Worm (Caenorhabditis elegans): ENCODE data around the gene T16A1.4.

The T16A1.4 gene

ce11 chrII:2075513-2075912 is 5.8 kb upstream of the T16A1.4 start, which contains the start of gene F07E5.8:
Gene F07E5.8, minus strand, starts transcription at chrII:2075613.
- TF ChIP-seq him-1 (tag; optimal IDR thresholded peaks at IDR 0.05) (no peak), W03F9.2 (tag; optimal IDR thresholded peaks at IDR 0.05) (no peak), dao-5 (tag; optimal IDR thresholded peaks at IDR 0.05) (no peak)

ce11 chrII:2076467-2076866 is 4.9 kb upstream of the T16A1.4 start:
- no peak for TF ChIP-seq him-1 (tag; optimal IDR thresholded peaks at IDR 0.05)
- TF ChIP-seq dao-5 (tag; optimal IDR thresholded peaks at IDR 0.05): no peak
- no peak for TF ChIP-seq W03F9.2 (tag; optimal IDR thresholded peaks at IDR 0.05)

ce11 chrII:2080425-2080824 is 932 bp upstream of the T16A1.4 start, which contains the start of gene F07E5.9:
Gene F07E5.9, minus strand, starts transcription at chrII:2080525.
- TF ChIP-seq him-1 (tag; optimal IDR thresholded peaks at IDR 0.05) (no peak), dao-5 (tag; optimal IDR thresholded peaks at IDR 0.05) (no peak), W03F9.2 (tag; optimal IDR thresholded peaks at IDR 0.05) (no peak)

- no peak for TF ChIP-seq dao-5 (tag; optimal IDR thresholded peaks at IDR 0.05)
- TF ChIP-seq W03F9.2 (tag; optimal IDR thresholded peaks at IDR 0.05): no peak
- TF ChIP-seq him-1 (tag; optimal IDR thresholded peaks at IDR 0.05): no peak
Observed at ce11 chrII:2083726-2084179, 2.4 kb downstream of the T16A1.4 start, which contains the start of the genes T16A1.5 and fbxc-49. Gene T16A1.5, minus strand, starts transcription at chrII:2083826. Gene fbxc-49, plus strand, starts transcription at chrII:2084129.

- TF ChIP-seq dao-5 (tag; optimal IDR thresholded peaks at IDR 0.05): no peak
Observed at ce11 chrII:2087206-2087605, 5.8 kb downstream of the T16A1.4 start.

ce11 chrII:2090605-2091004 is 9.2 kb downstream of the T16A1.4 start, which contains the start of gene trpl-5:
Gene trpl-5, minus strand, starts transcription at chrII:2090636.
- TF ChIP-seq dao-5 (tag; optimal IDR thresholded peaks at IDR 0.05) (no peak), W03F9.2 (tag; optimal IDR thresholded peaks at IDR 0.05) (no peak), him-1 (tag; optimal IDR thresholded peaks at IDR 0.05) (no peak)

ce11 chrII:2091972-2092371 is 10.6 kb downstream of the T16A1.4 start, which contains the start of gene T16A1.10:
Gene T16A1.10, minus strand, starts transcription at chrII:2092094.
- TF ChIP-seq W03F9.2 (tag; optimal IDR thresholded peaks at IDR 0.05) (no peak), him-1 (tag; optimal IDR thresholded peaks at IDR 0.05) (no peak)

ce11 chrII:2093456-2093926 is 12.1 kb downstream of the T16A1.4 start, which contains the start of gene fbxb-37:
Gene fbxb-37, minus strand, starts transcription at chrII:2093876.
- no peak for TF ChIP-seq him-1 (tag; optimal IDR thresholded peaks at IDR 0.05)
- no peak for TF ChIP-seq dao-5 (tag; optimal IDR thresholded peaks at IDR 0.05)
- no peak for TF ChIP-seq W03F9.2 (tag; optimal IDR thresholded peaks at IDR 0.05)

- no peak for TF ChIP-seq him-1 (tag; optimal IDR thresholded peaks at IDR 0.05)
- no peak for TF ChIP-seq dao-5 (tag; optimal IDR thresholded peaks at IDR 0.05)
- TF ChIP-seq W03F9.2 (tag; optimal IDR thresholded peaks at IDR 0.05): no peak
Observed at ce11 chrII:2094924-2095650, 13.7 kb downstream of the T16A1.4 start, which contains the start of gene T16A1.2. Gene T16A1.2, plus strand, starts transcription at chrII:2095600.

- TF ChIP-seq dao-5 (tag; optimal IDR thresholded peaks at IDR 0.05): no peak
- TF ChIP-seq him-1 (tag; optimal IDR thresholded peaks at IDR 0.05): no peak
- TF ChIP-seq W03F9.2 (tag; optimal IDR thresholded peaks at IDR 0.05): no peak
Observed at ce11 chrII:2099139-2099976, 18.0 kb downstream of the T16A1.4 start, which contains the start of gene math-42. Gene math-42, plus strand, starts transcription at chrII:2099926.

ce11 chrII:2108295-2108694 is 26.9 kb downstream of the T16A1.4 start, which contains the start of gene R52.4:
Gene R52.4, minus strand, starts transcription at chrII:2108395.
- no peak for TF ChIP-seq him-1 (tag; optimal IDR thresholded peaks at IDR 0.05)

- TF ChIP-seq him-1 (tag; optimal IDR thresholded peaks at IDR 0.05): no peak
- no peak for TF ChIP-seq W03F9.2 (tag; optimal IDR thresholded peaks at IDR 0.05)
- TF ChIP-seq dao-5 (tag; optimal IDR thresholded peaks at IDR 0.05): no peak
Observed at ce11 chrII:2109943-2110342, 28.6 kb downstream of the T16A1.4 start, which contains the start of gene R52.5. Gene R52.5, minus strand, starts transcription at chrII:2110043.

- TF ChIP-seq W03F9.2 (tag; optimal IDR thresholded peaks at IDR 0.05) (no peak), him-1 (tag; optimal IDR thresholded peaks at IDR 0.05) (no peak)
Observed at ce11 chrII:2112948-2113347, 31.6 kb downstream of the T16A1.4 start, which contains the start of gene R52.6. Gene R52.6, minus strand, starts transcription at chrII:2113048.
